Worm (Caenorhabditis elegans): ENCODE data around the gene comt-5.

Gene comt-5

ce11 chrV:2029877-2030276 lies 23.5 kb downstream of the comt-5 start, which contains the start of gene F59A7.12:
TSS of gene F59A7.12 (plus strand) at chrV:2030177.
- no peak for TF ChIP-seq ref-2 (tag; optimal IDR thresholded peaks at IDR 0.05)
- no peak for TF ChIP-seq ceh-22 (tag; optimal IDR thresholded peaks at IDR 0.05)
- TF ChIP-seq Y22D7AL.16 (tag; optimal IDR thresholded peaks at IDR 0.05), result no peak
- no peak for TF ChIP-seq eyg-1 (tag; optimal IDR thresholded peaks at IDR 0.05)
- no peak for TF ChIP-seq ceh-31 (tag; optimal IDR thresholded peaks at IDR 0.05)
- no peak for TF ChIP-seq ahr-1 (tag; optimal IDR thresholded peaks at IDR 0.05)
- no peak for TF ChIP-seq pax-1 (tag; optimal IDR thresholded peaks at IDR 0.05)
- no peak for TF ChIP-seq tbx-7 (tag; optimal IDR thresholded peaks at IDR 0.05)
- TF ChIP-seq T23F11.4 (GFP tag; optimal IDR thresholded peaks at IDR 0.05), result no peak
- no peak for TF ChIP-seq hlh-6 (tag; optimal IDR thresholded peaks at IDR 0.05)
- TF ChIP-seq mec-3 (tag; optimal IDR thresholded peaks at IDR 0.05; ENCODE audit: borderline replicate concordance), result no peak
- TF ChIP-seq sdc-2 (tag; optimal IDR thresholded peaks at IDR 0.05), result no peak
- TF ChIP-seq gmeb-2 (tag; optimal IDR thresholded peaks at IDR 0.05), result no peak
- TF ChIP-seq odd-2 (tag; optimal IDR thresholded peaks at IDR 0.05), result no peak
- no peak for TF ChIP-seq hlh-15 (tag; optimal IDR thresholded peaks at IDR 0.05)
- no peak for TF ChIP-seq K09A11.1 (tag; optimal IDR thresholded peaks at IDR 0.05; ENCODE audit: insufficient read depth)

- TF ChIP-seq ahr-1 (tag; optimal IDR thresholded peaks at IDR 0.05) (no peak), sox-2 (GFP tag; IDR thresholded peaks at IDR 0.05) (no peak), unc-42 (tag; optimal IDR thresholded peaks at IDR 0.05) (no peak), ceh-48 (tag; optimal IDR thresholded peaks at IDR 0.05) (no peak), K02D7.2 (tag; optimal IDR thresholded peaks at IDR 0.05) (no peak), ama-1 (optimal IDR thresholded peaks at IDR 0.05) (no peak), syd-9 (tag; optimal IDR thresholded peaks at IDR 0.05) (no peak), ceh-31 (tag; optimal IDR thresholded peaks at IDR 0.05) (no peak), pag-3 (tag; optimal IDR thresholded peaks at IDR 0.05; ENCODE audit: borderline replicate concordance) (no peak), ceh-6 (GFP tag; optimal IDR thresholded peaks at IDR 0.05) (no peak), elt-2 (tag; optimal IDR thresholded peaks at IDR 0.05) (no peak), che-1 (tag; optimal IDR thresholded peaks at IDR 0.05) (no peak), ztf-16 (tag; optimal IDR thresholded peaks at IDR 0.05) (no peak)
Measured at ce11 chrV:2027787-2028186, 25.6 kb downstream of the comt-5 start, which contains the start of gene srab-13. TSS of gene srab-13 (minus strand) at chrV:2027887.

- TF ChIP-seq pha-2 (tag; optimal IDR thresholded peaks at IDR 0.05) (no peak), unc-42 (tag; optimal IDR thresholded peaks at IDR 0.05) (no peak), zip-5 (tag; optimal IDR thresholded peaks at IDR 0.05) (no peak), ceh-48 (tag; optimal IDR thresholded peaks at IDR 0.05) (no peak), pat-9 (tag; optimal IDR thresholded peaks at IDR 0.05) (no peak), hlh-8 (tag; optimal IDR thresholded peaks at IDR 0.05) (no peak), tbx-2 (tag; optimal IDR thresholded peaks at IDR 0.05) (no peak), Y22D7AL.16 (tag; optimal IDR thresholded peaks at IDR 0.05) (no peak), unc-86 (tag; optimal IDR thresholded peaks at IDR 0.05) (no peak), ceh-18 (tag; optimal IDR thresholded peaks at IDR 0.05) (no peak)
Measured at ce11 chrV:2022374-2022773, 31.0 kb downstream of the comt-5 start, which contains the start of gene F59A7.5. TSS of gene F59A7.5 (plus strand) at chrV:2022674.

- TF ChIP-seq pqm-1 (tag; optimal IDR thresholded peaks at IDR 0.05), result no peak
- no peak for TF ChIP-seq eyg-1 (tag; optimal IDR thresholded peaks at IDR 0.05)
- TF ChIP-seq hlh-13 (GFP tag; optimal IDR thresholded peaks at IDR 0.05), result no peak
- no peak for TF ChIP-seq ahr-1 (tag; optimal IDR thresholded peaks at IDR 0.05)
- no peak for TF ChIP-seq nfya-1 (tag; optimal IDR thresholded peaks at IDR 0.05)
- TF ChIP-seq nhr-11 (tag; optimal IDR thresholded peaks at IDR 0.05), result no peak
- TF ChIP-seq ref-2 (tag; optimal IDR thresholded peaks at IDR 0.05), result no peak
- no peak for TF ChIP-seq lim-6 (tag; optimal IDR thresholded peaks at IDR 0.05)
- TF ChIP-seq pros-1 (tag; optimal IDR thresholded peaks at IDR 0.05), result no peak
- no peak for TF ChIP-seq ets-4 (tag; optimal IDR thresholded peaks at IDR 0.05)
- TF ChIP-seq ceh-48 (tag; optimal IDR thresholded peaks at IDR 0.05), result no peak
Measured at ce11 chrV:2021283-2021682, 32.1 kb downstream of the comt-5 start.
